Fruit fly (Drosophila melanogaster) whole organism, embryonic: ENCODE results near the gene CG14258.

Experiments
- Bdp1 ChIP-seq: fragments of 200-800 bp; sonication (Bioruptor generic); optimal IDR thresholded peaks from 3 replicates; lab custom pipeline; 2016; ENCODE audit warnings: missing biosample characterization, missing genetic modification characterization
- CG10274 ChIP-seq: fragments of 200-800 bp; sonication (Bioruptor generic); optimal IDR thresholded peaks from 3 replicates; lab custom pipeline; 2017; ENCODE audit warnings: missing biosample characterization, mild to moderate bottlenecking, missing genetic modification characterization
- CG10431 ChIP-seq: fragments of 200-800 bp; sonication (Bioruptor generic); optimal IDR thresholded peaks from 3 replicates; lab custom pipeline; 2018; ENCODE audit warnings: missing biosample characterization, mild to moderate bottlenecking, missing genetic modification characterization
- CG10543 ChIP-seq: fragments of 200-800 bp; sonication (Bioruptor generic); optimal IDR thresholded peaks from 3 replicates; lab custom pipeline; 2017; ENCODE audit warnings: missing biosample characterization, mild to moderate bottlenecking, missing genetic modification characterization, moderate library complexity
- CG11398 ChIP-seq: fragments of 200-800 bp; sonication (Bioruptor generic); optimal IDR thresholded peaks from 2 replicates; lab custom pipeline; 2016; ENCODE audit warnings: missing biosample characterization, missing genetic modification characterization
- CG12744 ChIP-seq: fragments of 200-800 bp; sonication (Bioruptor generic); optimal IDR thresholded peaks from 2 replicates; lab custom pipeline; 2016; ENCODE audit warnings: missing biosample characterization, missing genetic modification characterization
- CG14667 ChIP-seq: fragments of 200-800 bp; sonication (Bioruptor generic); IDR thresholded peaks from 2 replicates; pipeline ENCODE4 v1.3.6; 2022; ENCODE audit warnings: missing biosample characterization, missing genetic modification characterization
- CG14860 ChIP-seq: fragments of 200-800 bp; sonication (Bioruptor generic); IDR thresholded peaks from 3 replicates; pipeline ENCODE4 v1.3.6; 2022; ENCODE audit warnings: missing biosample characterization, missing genetic modification characterization; ENCODE audit not compliant: partially characterized antibody
- CG15696 ChIP-seq: fragments of 200-800 bp; sonication (Bioruptor generic); optimal IDR thresholded peaks from 2 replicates; lab custom pipeline; 2019; ENCODE audit warnings: missing biosample characterization, mild to moderate bottlenecking, missing genetic modification characterization, moderate library complexity
- CG1647 ChIP-seq: fragments of 200-800 bp; sonication (Bioruptor generic); optimal IDR thresholded peaks from 3 replicates; lab custom pipeline; 2016; ENCODE audit warnings: missing biosample characterization, missing genetic modification characterization
- CG17359 ChIP-seq: fragments of 200-800 bp; sonication (Bioruptor generic); optimal IDR thresholded peaks from 3 replicates; lab custom pipeline; 2018; ENCODE audit warnings: missing biosample characterization, mild to moderate bottlenecking, missing genetic modification characterization, moderate library complexity
- CG17802 ChIP-seq: fragments of 200-800 bp; sonication (Bioruptor generic); optimal IDR thresholded peaks from 2 replicates; lab custom pipeline; 2018; ENCODE audit warnings: missing biosample characterization, mild to moderate bottlenecking, missing genetic modification characterization, moderate library complexity
- CG2116 ChIP-seq: fragments of 200-800 bp; sonication (Bioruptor generic); optimal IDR thresholded peaks from 3 replicates; lab custom pipeline; 2018; ENCODE audit warnings: missing biosample characterization, mild to moderate bottlenecking, missing genetic modification characterization
- CG2129 ChIP-seq: fragments of 200-800 bp; sonication (Bioruptor generic); IDR thresholded peaks from 2 replicates; pipeline ENCODE4 v1.3.6; 2022; ENCODE audit warnings: missing biosample characterization, missing genetic modification characterization; ENCODE audit not compliant: partially characterized antibody
- CG2202 ChIP-seq: fragments of 200-800 bp; sonication (Bioruptor generic); optimal IDR thresholded peaks from 2 replicates; lab custom pipeline; 2018; ENCODE audit warnings: missing biosample characterization, mild to moderate bottlenecking, missing genetic modification characterization
- CG2678 ChIP-seq: fragments of 200-800 bp; sonication (Bioruptor generic); optimal IDR thresholded peaks from 3 replicates; lab custom pipeline; 2019; ENCODE audit warnings: missing biosample characterization, mild to moderate bottlenecking, missing genetic modification characterization, moderate library complexity
- CG3281 ChIP-seq: fragments of 200-800 bp; sonication (Bioruptor generic); optimal IDR thresholded peaks from 3 replicates; lab custom pipeline; 2017; ENCODE audit warnings: missing biosample characterization, mild to moderate bottlenecking, missing genetic modification characterization
- CG34376 ChIP-seq: fragments of 200-800 bp; sonication (Bioruptor generic); optimal IDR thresholded peaks from 2 replicates; lab custom pipeline; 2018; ENCODE audit warnings: missing biosample characterization, mild to moderate bottlenecking, missing genetic modification characterization
- CG42726 ChIP-seq: fragments of 200-800 bp; sonication (Bioruptor generic); IDR thresholded peaks from 2 replicates; pipeline ENCODE4 v1.3.6; 2022; ENCODE audit warnings: missing biosample characterization, missing genetic modification characterization; ENCODE audit not compliant: partially characterized antibody
- CG7963 ChIP-seq: fragments of 200-800 bp; sonication (Bioruptor generic); IDR thresholded peaks from 3 replicates; pipeline ENCODE4 v1.3.6; 2022; ENCODE audit warnings: missing biosample characterization, missing genetic modification characterization; ENCODE audit not compliant: partially characterized antibody
- CG9609 ChIP-seq: fragments of 200-800 bp; sonication (Bioruptor generic); optimal IDR thresholded peaks from 3 replicates; lab custom pipeline; 2016; ENCODE audit warnings: missing biosample characterization, missing genetic modification characterization
- CoRest ChIP-seq: fragments of 200-800 bp; sonication (Bioruptor generic); optimal IDR thresholded peaks from 3 replicates; lab custom pipeline; 2018; ENCODE audit warnings: missing biosample characterization, mild to moderate bottlenecking, missing genetic modification characterization, moderate library complexity
- Dp ChIP-seq: fragments of 200-800 bp; sonication (Bioruptor generic); optimal IDR thresholded peaks from 2 replicates; lab custom pipeline; 2018; ENCODE audit warnings: missing biosample characterization, mild to moderate bottlenecking, missing genetic modification characterization, moderate library complexity
- Fer2 ChIP-seq: fragments of 200-800 bp; sonication (Bioruptor generic); optimal IDR thresholded peaks from 2 replicates; lab custom pipeline; 2018; ENCODE audit warnings: missing biosample characterization, mild to moderate bottlenecking, missing genetic modification characterization, moderate library complexity
- Gug ChIP-seq: fragments of 200-800 bp; sonication (Bioruptor generic); IDR thresholded peaks from 4 replicates; pipeline ENCODE4 v1.3.6; 2022; ENCODE audit warnings: missing biosample characterization, missing genetic modification characterization
- Hr51 ChIP-seq, 2 experiments: fragments of 200-800 bp; sonication (Bioruptor generic); optimal IDR thresholded peaks; 2 replicates in 1 of 2; 3 replicates in 1 of 2; lab custom pipeline; 2016 to 2018; ENCODE audit warnings: missing biosample characterization in 2 of 2, missing genetic modification characterization in 2 of 2, mild to moderate bottlenecking in 1 of 2, moderate library complexity in 1 of 2
- Lpt ChIP-seq: fragments of >200 bp; optimal IDR thresholded peaks from 2 replicates; lab custom pipeline; 2018; ENCODE audit warnings: missing biosample characterization, missing genetic modification characterization
- MBD-R2 ChIP-seq: fragments of 200-800 bp; sonication (Bioruptor generic); IDR thresholded peaks from 2 replicates; pipeline ENCODE4 v1.3.6; 2022; ENCODE audit warnings: missing biosample characterization, missing genetic modification characterization
- Med ChIP-seq: fragments of 200-800 bp; sonication (Bioruptor generic); peaks from one replicate; lab custom pipeline; 2016; ENCODE audit warnings: missing biosample characterization, missing genetic modification characterization, mild to moderate bottlenecking, inconsistent platforms, moderate library complexity
- NC2α ChIP-seq: fragments of 200-800 bp; sonication (Bioruptor generic); optimal IDR thresholded peaks from 2 replicates; lab custom pipeline; 2016; ENCODE audit warnings: missing biosample characterization, missing genetic modification characterization
- Oaz ChIP-seq: fragments of 200-800 bp; sonication (Bioruptor generic); IDR thresholded peaks from 2 replicates; pipeline ENCODE4 v1.3.6; 2022; ENCODE audit warnings: missing biosample characterization, missing genetic modification characterization
- Oli ChIP-seq: fragments of 200-800 bp; sonication (Bioruptor generic); optimal IDR thresholded peaks from 2 replicates; lab custom pipeline; 2018; ENCODE audit warnings: missing biosample characterization, mild to moderate bottlenecking, missing genetic modification characterization, moderate library complexity
- Sry-δ ChIP-seq: fragments of 200-800 bp; sonication (Bioruptor generic); optimal IDR thresholded peaks from 2 replicates; lab custom pipeline; 2016; ENCODE audit warnings: missing biosample characterization, missing genetic modification characterization
- YL-1 ChIP-seq: fragments of 200-800 bp; sonication (Bioruptor generic); optimal IDR thresholded peaks from 3 replicates; lab custom pipeline; 2017; ENCODE audit warnings: missing biosample characterization, mild to moderate bottlenecking, missing genetic modification characterization
- ash1 ChIP-seq: fragments of 200-800 bp; sonication (Bioruptor generic); optimal IDR thresholded peaks from 2 replicates; lab custom pipeline; 2018; ENCODE audit warnings: missing biosample characterization, mild to moderate bottlenecking, missing genetic modification characterization
- crp ChIP-seq, 2 experiments: fragments of 200-800 bp; sonication (Bioruptor generic); optimal IDR thresholded peaks; 2 replicates in 1 of 2; 3 replicates in 1 of 2; lab custom pipeline; 2017; ENCODE audit warnings: missing biosample characterization in 2 of 2, missing genetic modification characterization in 2 of 2, mild to moderate bottlenecking in 1 of 2, moderate library complexity in 1 of 2
- gsb ChIP-seq: fragments of 200-800 bp; sonication (Bioruptor generic); IDR thresholded peaks from 2 replicates; pipeline ENCODE4 v1.3.6; 2022; ENCODE audit warnings: missing biosample characterization, missing genetic modification characterization
- her ChIP-seq: fragments of 200-800 bp; sonication (Bioruptor generic); optimal IDR thresholded peaks from 2 replicates; lab custom pipeline; 2016; ENCODE audit warnings: missing biosample characterization, missing genetic modification characterization
- hth ChIP-seq: fragments of >200 bp; optimal IDR thresholded peaks from 2 replicates; lab custom pipeline; 2017; ENCODE audit warnings: inconsistent platforms
- lmd ChIP-seq: fragments of 200-800 bp; sonication (Bioruptor generic); IDR thresholded peaks from 2 replicates; pipeline ENCODE4 v1.3.6; 2022; ENCODE audit warnings: missing biosample characterization, missing genetic modification characterization
- mld ChIP-seq: fragments of 200-800 bp; sonication (Bioruptor generic); IDR thresholded peaks from 3 replicates; pipeline ENCODE4 v1.3.6; 2022; ENCODE audit warnings: missing biosample characterization, missing genetic modification characterization; ENCODE audit not compliant: partially characterized antibody
- p53 ChIP-seq: fragments of 200-800 bp; sonication (Bioruptor generic); optimal IDR thresholded peaks from 2 replicates; lab custom pipeline; 2016; ENCODE audit warnings: missing biosample characterization, missing genetic modification characterization
- pros ChIP-seq: fragments of 200-800 bp; sonication (Bioruptor generic); optimal IDR thresholded peaks from 3 replicates; lab custom pipeline; 2019; ENCODE audit warnings: missing biosample characterization, mild to moderate bottlenecking, missing genetic modification characterization, moderate library complexity
- ranshi ChIP-seq: fragments of 200-800 bp; sonication (Bioruptor generic); IDR thresholded peaks from 2 replicates; pipeline ENCODE4 v1.3.6; 2022; ENCODE audit warnings: missing biosample characterization, missing genetic modification characterization
- run ChIP-seq: fragments of 200-800 bp; sonication (Bioruptor generic); optimal IDR thresholded peaks from 3 replicates; lab custom pipeline; 2018; ENCODE audit warnings: missing biosample characterization, mild to moderate bottlenecking, missing genetic modification characterization
- schlank ChIP-seq: fragments of 200-800 bp; sonication (Bioruptor generic); optimal IDR thresholded peaks from 2 replicates; lab custom pipeline; 2018; ENCODE audit warnings: missing biosample characterization, mild to moderate bottlenecking, missing genetic modification characterization
- slou ChIP-seq: fragments of 200-800 bp; sonication (Bioruptor generic); optimal IDR thresholded peaks from 3 replicates; lab custom pipeline; 2016; ENCODE audit warnings: missing biosample characterization, missing genetic modification characterization
- zfh2 ChIP-seq: fragments of 200-800 bp; sonication (Bioruptor generic); optimal IDR thresholded peaks from 2 replicates; lab custom pipeline; 2016; ENCODE audit warnings: missing biosample characterization, missing genetic modification characterization

Gene CG14258

dm6 chr3R:27135692-27136641 lies 43.0 kb downstream of the CG14258 start (continued):
- no peak for TF ChIP-seq CG34376
- TF ChIP-seq Hr51 (GFP tag; optimal IDR thresholded peaks at IDR 0.05; lab: Kevin White, UChicago): peak; percentile 34 to 38
- TF ChIP-seq CG11398: peak; percentile 82
- no peak for TF ChIP-seq CG42726 (GFP tag; lab: Robert Waterston, UW)
- no peak for TF ChIP-seq Fer2 (tag; lab: Kevin White, UChicago)
- no peak for TF ChIP-seq Lpt (GFP tag; lab: Kevin White, UChicago)
- peak; percentile 62 for TF ChIP-seq YL-1 (GFP tag; lab: Kevin White, UChicago)
- no peak for TF ChIP-seq hth (lab: Kevin White, UChicago)
- peak; percentile 92 for TF ChIP-seq Med (GFP tag; lab: Kevin White, UChicago)
- no peak for TF ChIP-seq Gug (GFP tag; lab: Robert Waterston, UW)
- TF ChIP-seq CG10431 (GFP tag; lab: Kevin White, UChicago): peak; percentile 41
- peak; percentile 30 for TF ChIP-seq run
- no peak for TF ChIP-seq CG2129 (GFP tag; lab: Robert Waterston, UW)
- peak; percentile 12 for TF ChIP-seq CG17802 (tag; lab: Kevin White, UChicago)
- peak; percentile 20 for TF ChIP-seq CG3281 (GFP tag; lab: Kevin White, UChicago)
- TF ChIP-seq CoRest (tag; lab: Kevin White, UChicago): peak; percentile 57
- peak; percentile 35 for TF ChIP-seq slou (GFP tag; lab: Kevin White, UChicago)
- TF ChIP-seq schlank: peak; percentile 7
- peak; percentile 87 for TF ChIP-seq CG2202 (tag; lab: Kevin White, UChicago)
- peak; percentile 94 for TF ChIP-seq CG15696
- TF ChIP-seq Bdp1 (GFP tag; lab: Kevin White, UChicago): peak; percentile 52
- TF ChIP-seq p53 (GFP tag; lab: Kevin White, UChicago): peak; percentile 64
- TF ChIP-seq CG12744: peak; percentile 78
- peak; percentile 67 for TF ChIP-seq CG2678 (tag; lab: Kevin White, UChicago)
- peak; percentile 44; the same call in 1 of the 2 replicates for TF ChIP-seq lmd (GFP tag; lab: Robert Waterston, UW)
- peak; percentile 55 for TF ChIP-seq CG2116 (GFP tag; lab: Kevin White, UChicago)
- no peak for TF ChIP-seq CG9609 (GFP tag; lab: Kevin White, UChicago)
- peak; percentile 80 for TF ChIP-seq NC2α
- TF ChIP-seq CG17359 (tag; lab: Kevin White, UChicago): peak; percentile 74
- TF ChIP-seq pros (GFP tag; lab: Kevin White, UChicago): no peak
- TF ChIP-seq mld (GFP tag; lab: Robert Waterston, UW): no peak
- TF ChIP-seq CG14860 (GFP tag; lab: Robert Waterston, UW): no peak
- TF ChIP-seq CG7963 (GFP tag; lab: Robert Waterston, UW): no peak
- TF ChIP-seq Sry-δ: peak; percentile 22
- TF ChIP-seq Oaz (GFP tag; lab: Robert Waterston, UW): 0 out of 2 replicates have a peak, but pooled peaks have one; percentile 28
- TF ChIP-seq CG1647 (GFP tag; lab: Kevin White, UChicago): peak; percentile 33
- TF ChIP-seq Oli (tag; lab: Kevin White, UChicago): peak; percentile 32
- TF ChIP-seq CG14667 (GFP tag; lab: Robert Waterston, UW): no peak
- TF ChIP-seq crp (GFP tag; optimal IDR thresholded peaks at IDR 0.05; lab: Kevin White, UChicago): peak in 1 of 2 experiments; percentile 9
- TF ChIP-seq zfh2 (GFP tag; lab: Kevin White, UChicago): no peak
- no peak for TF ChIP-seq Dp (GFP tag; lab: Kevin White, UChicago)
- no peak for TF ChIP-seq ash1
- TF ChIP-seq MBD-R2 (GFP tag; lab: Robert Waterston, UW): no peak
- TF ChIP-seq CG10274 (GFP tag; lab: Kevin White, UChicago): peak; percentile 33
- TF ChIP-seq her: peak; percentile 25
- no peak for TF ChIP-seq gsb
- TF ChIP-seq CG10543 (GFP tag; lab: Kevin White, UChicago): peak; percentile 33
- peak; percentile 45; the same call in 1 of the 2 replicates for TF ChIP-seq ranshi (GFP tag; lab: Robert Waterston, UW)
